Worm (Caenorhabditis elegans) whole organism, young adult: ENCODE measurements around the gene F08G12.1.

ENCODE experiments used
- B0019.2 ChIP-seq: fragments of 200-800 bp; sonication (Bioruptor generic); conservative IDR thresholded peaks from 2 replicates; pipeline ENCODE4 v1.3.6; 2022; ENCODE audit warnings: missing genetic modification reagents, missing genetic modification characterization, missing compliant biosample characterization
- F10E7.11 ChIP-seq: sonication (generic microtip); optimal IDR thresholded peaks from 2 replicates; lab custom pipeline; 2017; ENCODE audit warnings: mild to moderate bottlenecking, missing genetic modification characterization, moderate library complexity, missing compliant biosample characterization
- ets-4 ChIP-seq: fragments of 200-800 bp; sonication (Bioruptor generic); optimal IDR thresholded peaks from 2 replicates; lab custom pipeline; 2018; ENCODE audit warnings: mild to moderate bottlenecking, missing genetic modification characterization, missing compliant biosample characterization
- him-1 ChIP-seq: sonication (generic microtip); optimal IDR thresholded peaks from 2 replicates; lab custom pipeline; 2016; ENCODE audit warnings: missing genotype, missing genetic modification reagents, missing genetic modification characterization, missing compliant biosample characterization
- hsf-1 ChIP-seq: fragments of 200-800 bp; sonication (Bioruptor generic); IDR thresholded peaks from 2 replicates; pipeline ENCODE4 v1.3.6; 2022; ENCODE audit warnings: missing genetic modification reagents, missing genetic modification characterization, missing compliant biosample characterization
- lir-1 ChIP-seq: fragments of 200-800 bp; sonication (Bioruptor generic); conservative IDR thresholded peaks from 2 replicates; pipeline ENCODE4 v1.3.6; 2022; ENCODE audit warnings: missing genetic modification reagents, missing genetic modification characterization, missing compliant biosample characterization
- tlf-1 ChIP-seq: fragments of 200-800 bp; sonication (Bioruptor generic); optimal IDR thresholded peaks from 2 replicates; lab custom pipeline; 2018; ENCODE audit warnings: mild to moderate bottlenecking, missing genetic modification characterization, missing compliant biosample characterization

DNA sequence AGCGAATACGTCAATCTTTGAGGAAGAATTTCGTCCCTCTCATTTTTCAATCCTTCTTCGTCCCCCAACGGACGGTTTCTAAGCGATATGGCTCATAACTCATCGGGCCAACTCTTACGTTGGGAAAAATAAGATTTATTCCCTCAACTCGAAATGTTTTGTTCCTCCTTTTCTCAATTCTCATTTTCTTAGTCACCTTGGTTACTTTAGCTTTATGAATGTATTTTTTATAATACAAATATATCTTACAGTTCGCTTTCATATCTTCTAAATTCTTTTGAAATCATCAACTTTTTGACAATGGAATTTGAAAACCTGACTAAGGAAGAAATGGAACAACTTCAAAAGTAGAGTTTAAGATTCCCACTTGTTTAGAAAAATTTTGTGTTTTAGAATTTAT is 23.8 kb upstream of the F08G12.1 start, which contains the start of gene npr-9:
- TF ChIP-seq B0019.2 (GFP tag; lab: Robert Waterston, UW) (no peak), hsf-1 (GFP tag; lab: Robert Waterston, UW) (no peak), F10E7.11 (tag; lab: Kevin White, UChicago) (no peak), ets-4 (GFP tag; lab: Kevin White, UChicago) (no peak), lir-1 (GFP tag; lab: Robert Waterston, UW) (no peak), tlf-1 (GFP tag; lab: Kevin White, UChicago) (no peak), him-1 (tag; lab: Kevin White, UChicago) (no peak)
